In the genomic region with DNA sequence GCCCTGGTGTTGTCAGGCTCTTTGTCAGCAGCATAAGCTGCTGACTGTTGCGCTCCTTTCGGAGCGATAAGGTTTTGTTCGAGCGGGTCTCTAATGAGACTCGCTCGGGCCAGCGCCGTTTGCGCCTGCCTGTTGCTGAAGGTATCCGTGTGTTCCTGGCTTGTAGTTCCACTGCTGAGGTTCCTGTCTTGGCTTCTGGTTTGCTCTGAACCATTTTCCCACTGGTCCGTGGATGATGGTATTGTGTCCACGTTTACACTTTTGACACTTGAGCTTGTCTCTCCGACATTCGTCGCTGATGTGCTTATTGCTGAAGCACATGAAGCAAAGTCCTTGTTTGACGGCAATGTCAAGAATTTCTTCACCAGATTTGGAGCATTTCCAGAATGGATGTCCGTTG, we compare ENCODE assay signal across 3 worm cellular contexts.
TF ChIP-seq lines count a peak whose summit lies in the region.

No protein-coding gene starts in this region.

TF ChIP-seq in whole organism, L4 larva, 104 proteins besides CTCF, POLR2A, EP300 and RAD21:
- TF ChIP-seq set-16 (GFP tag; IDR thresholded peaks at IDR 0.05; lab: Robert Waterston, UW): peak; percentile 47; the same call in 1 of the 2 replicates
- peak; percentile 95 for TF ChIP-seq aha-1 (tag; lab: Kevin White, UChicago)
- no peak for TF ChIP-seq daf-19 (GFP tag; conservative IDR thresholded peaks at IDR 0.05; lab: Robert Waterston, UW)
- no peak for TF ChIP-seq zip-11 (GFP tag; IDR thresholded peaks at IDR 0.05; lab: Robert Waterston, UW)
TF ChIP-seq in whole organism, L4 larva: peak in this region for 2.

TF ChIP-seq in whole organism, late embryonic, 69 proteins besides CTCF, POLR2A, EP300 and RAD21:
- TF ChIP-seq elt-4 (tag; optimal IDR thresholded peaks at IDR 0.05; lab: Kevin White, UChicago) (no peak), K02D7.2 (tag; optimal IDR thresholded peaks at IDR 0.05; lab: Kevin White, UChicago) (no peak), hlh-6 (tag; optimal IDR thresholded peaks at IDR 0.05; lab: Kevin White, UChicago) (peak; percentile 24)
TF ChIP-seq in whole organism, late embryonic: peak in this region for 1.

TF ChIP-seq in whole organism, young adult, 124 proteins besides CTCF, POLR2A, EP300 and RAD21:
- TF ChIP-seq zfh-2 (GFP tag; conservative IDR thresholded peaks at IDR 0.05; lab: Robert Waterston, UW): peak; percentile 53
- 0 out of 2 replicates have a peak, but pooled peaks have one; percentile 19 for TF ChIP-seq cebp-2 (GFP tag; IDR thresholded peaks at IDR 0.05; lab: Robert Waterston, UW)
- no peak for TF ChIP-seq dox-1 (GFP tag; IDR thresholded peaks at IDR 0.05; lab: Robert Waterston, UW)
- TF ChIP-seq Y95B8A.8 (GFP tag; IDR thresholded peaks at IDR 0.05; lab: Robert Waterston, UW): no peak
- no peak for TF ChIP-seq B0019.2 (GFP tag; conservative IDR thresholded peaks at IDR 0.05; lab: Robert Waterston, UW)
- TF ChIP-seq akir-1 (GFP tag; optimal IDR thresholded peaks at IDR 0.05; lab: Kevin White, UChicago): no peak
